Worm (Caenorhabditis elegans) whole organism, L1 larva: Measurements from ENCODE around the gene mob-2.

Source experiments
- C16A3.4 ChIP-seq: fragments of 150-350 bp; optimal IDR thresholded peaks from 2 replicates; lab custom pipeline; 2014; ENCODE audit warnings: missing biosample characterization, missing genetic modification characterization
- F16B12.6 ChIP-seq: fragments of 150-350 bp; optimal IDR thresholded peaks from 2 replicates; lab custom pipeline; 2014; ENCODE audit warnings: missing biosample characterization, missing genetic modification characterization
- Y116A8C.19 ChIP-seq: sonication (generic microtip); optimal IDR thresholded peaks from 2 replicates; lab custom pipeline; 2016; ENCODE audit warnings: missing compliant biosample characterization, missing genetic modification characterization, borderline replicate concordance
- aly-2 ChIP-seq: fragments of 150-350 bp; optimal IDR thresholded peaks from 2 replicates; lab custom pipeline; 2014; ENCODE audit warnings: missing biosample characterization, missing genetic modification characterization
- ceh-8 ChIP-seq: fragments of 200-800 bp; sonication (Bioruptor generic); optimal IDR thresholded peaks from 2 replicates; lab custom pipeline; 2018; ENCODE audit warnings: mild to moderate bottlenecking, missing genetic modification characterization, moderate library complexity, missing compliant biosample characterization
- ceh-82 ChIP-seq, 3 experiments: fragments of 150-350 bp in 1 of 3; sonication (generic microtip) in 2 of 3; optimal IDR thresholded peaks; 2 replicates each; lab custom pipeline; 2014 to 2017; ENCODE audit warnings: missing biosample characterization in 3 of 3, missing genetic modification characterization in 3 of 3
- ces-1 ChIP-seq: fragments of 150-350 bp; optimal IDR thresholded peaks from 2 replicates; lab custom pipeline; 2014; ENCODE audit warnings: missing biosample characterization, missing genetic modification reagents, missing genetic modification characterization
- dpl-1 ChIP-seq, 3 experiments: fragments of 150-350 bp in 2 of 3; sonication (generic microtip) in 1 of 3; optimal IDR thresholded peaks; 2 replicates each; lab custom pipeline; 2014 to 2017; ENCODE audit warnings: missing biosample characterization in 3 of 3, missing genetic modification characterization in 3 of 3, missing genetic modification reagents in 3 of 3
- efl-1 ChIP-seq, 4 experiments: fragments of 150-350 bp; optimal IDR thresholded peaks in 3 of 4; peaks in 1 of 4; 1 replicate in 1 of 4; 2 replicates in 3 of 4; lab custom pipeline; 2014; ENCODE audit warnings: missing biosample characterization in 2 of 4, missing genetic modification characterization in 2 of 4, missing genetic modification reagents in 2 of 4
- egl-13 ChIP-seq: sonication (generic microtip); optimal IDR thresholded peaks from 2 replicates; lab custom pipeline; 2016; ENCODE audit warnings: missing genotype, missing genetic modification reagents, missing genetic modification characterization, missing compliant biosample characterization
- elt-2 ChIP-seq: sonication (generic microtip); optimal IDR thresholded peaks from 2 replicates; lab custom pipeline; 2016; ENCODE audit warnings: missing genetic modification characterization, mild to moderate bottlenecking, inconsistent platforms, missing compliant biosample characterization, missing genetic modification reagents
- elt-3 ChIP-seq, 6 experiments: fragments of 150-350 bp in 1 of 6; sonication (generic microtip); optimal IDR thresholded peaks; 2 replicates each; lab custom pipeline; 2017 to 2018; ENCODE audit warnings: missing biosample characterization in 6 of 6, missing genetic modification characterization in 6 of 6, inconsistent platforms in 1 of 6
- ets-5 ChIP-seq: fragments of 200-800 bp; sonication (Bioruptor generic); IDR thresholded peaks from 2 replicates; pipeline ENCODE4 v1.3.6; 2022; ENCODE audit warnings: missing genetic modification characterization, missing compliant biosample characterization
- fkh-10 ChIP-seq: sonication (generic microtip); optimal IDR thresholded peaks from 2 replicates; lab custom pipeline; 2017; ENCODE audit warnings: missing biosample characterization, missing genetic modification reagents, missing genetic modification characterization
- hlh-17 ChIP-seq: fragments of 200-800 bp; sonication (Bioruptor generic); optimal IDR thresholded peaks from 2 replicates; lab custom pipeline; 2018; ENCODE audit warnings: missing genetic modification characterization, mild to moderate bottlenecking, missing compliant biosample characterization, moderate library complexity, borderline replicate concordance
- hlh-4 ChIP-seq: sonication (generic microtip); optimal IDR thresholded peaks from 2 replicates; lab custom pipeline; 2016; ENCODE audit warnings: mild to moderate bottlenecking, missing genetic modification characterization, missing compliant biosample characterization
- lin-14 ChIP-seq: fragments of 200-800 bp; sonication (Bioruptor generic); optimal IDR thresholded peaks from 2 replicates; lab custom pipeline; 2018; ENCODE audit warnings: mild to moderate bottlenecking, missing genetic modification characterization, moderate library complexity, missing compliant biosample characterization
- lsy-2 ChIP-seq, 2 experiments: fragments of 150-350 bp; optimal IDR thresholded peaks; 2 replicates each; lab custom pipeline; 2014; ENCODE audit warnings: missing biosample characterization in 2 of 2, missing genetic modification characterization in 2 of 2
- nhr-20 ChIP-seq: sonication (generic microtip); optimal IDR thresholded peaks from 2 replicates; lab custom pipeline; 2016; ENCODE audit warnings: mild to moderate bottlenecking, missing genetic modification characterization, missing compliant biosample characterization
- nhr-71 ChIP-seq: sonication (generic microtip); optimal IDR thresholded peaks from 2 replicates; lab custom pipeline; 2016; ENCODE audit warnings: mild to moderate bottlenecking, missing genetic modification characterization, moderate library complexity, missing compliant biosample characterization
- nhr-85 ChIP-seq: sonication (generic microtip); peaks from one replicate; lab custom pipeline; 2016; ENCODE audit warnings: missing genetic modification characterization, inconsistent platforms, missing compliant biosample characterization
- nhr-90 ChIP-seq: sonication (generic microtip); optimal IDR thresholded peaks from 2 replicates; lab custom pipeline; 2016; ENCODE audit warnings: mild to moderate bottlenecking, missing genetic modification characterization, missing compliant biosample characterization; ENCODE audit not compliant: poor library complexity
- pax-3 ChIP-seq: fragments of 200-800 bp; sonication (Bioruptor generic); optimal IDR thresholded peaks from 2 replicates; lab custom pipeline; 2018; ENCODE audit warnings: mild to moderate bottlenecking, missing genetic modification characterization, moderate library complexity, missing compliant biosample characterization
- rnt-1 ChIP-seq: sonication (generic microtip); optimal IDR thresholded peaks from 2 replicates; lab custom pipeline; 2016; ENCODE audit warnings: mild to moderate bottlenecking, missing genetic modification characterization, moderate library complexity, missing compliant biosample characterization
- snu-23 ChIP-seq: sonication (generic microtip); optimal IDR thresholded peaks from 2 replicates; lab custom pipeline; 2016; ENCODE audit warnings: missing genetic modification characterization, missing compliant biosample characterization
- sptf-1 ChIP-seq: fragments of 150-350 bp; optimal IDR thresholded peaks from 2 replicates; lab custom pipeline; 2014; ENCODE audit warnings: missing biosample characterization, missing genetic modification characterization
- sup-37 ChIP-seq: fragments of 200-800 bp; sonication (Bioruptor generic); optimal IDR thresholded peaks from 2 replicates; lab custom pipeline; 2018; ENCODE audit warnings: mild to moderate bottlenecking, missing genetic modification characterization, missing compliant biosample characterization
- unc-130 ChIP-seq: fragments of 150-350 bp; optimal IDR thresholded peaks from 2 replicates; lab custom pipeline; 2017; ENCODE audit warnings: missing biosample characterization, missing genetic modification characterization, inconsistent platforms
- unc-86 ChIP-seq: sonication (generic microtip); optimal IDR thresholded peaks from 2 replicates; lab custom pipeline; 2016; ENCODE audit warnings: missing genetic modification characterization, missing compliant biosample characterization
- unc-98 ChIP-seq: fragments of 200-800 bp; sonication (Bioruptor generic); IDR thresholded peaks from 2 replicates; pipeline ENCODE4 v1.3.6; 2022; ENCODE audit warnings: missing genetic modification characterization, missing compliant biosample characterization
- xbp-1 ChIP-seq: sonication (generic microtip); optimal IDR thresholded peaks from 2 replicates; lab custom pipeline; 2016; ENCODE audit warnings: missing genetic modification characterization, missing compliant biosample characterization
- zip-4 ChIP-seq: fragments of 200-800 bp; sonication (Bioruptor generic); optimal IDR thresholded peaks from 2 replicates; lab custom pipeline; 2018; ENCODE audit warnings: mild to moderate bottlenecking, missing genetic modification characterization, moderate library complexity, missing compliant biosample characterization
- ztf-11 ChIP-seq, 2 experiments: sonication (generic microtip); optimal IDR thresholded peaks; 2 replicates each; lab custom pipeline; 2016 to 2017; ENCODE audit warnings: missing genetic modification characterization in 2 of 2, missing biosample characterization in 1 of 2, missing compliant biosample characterization in 1 of 2

The mob-2 gene

DNA sequence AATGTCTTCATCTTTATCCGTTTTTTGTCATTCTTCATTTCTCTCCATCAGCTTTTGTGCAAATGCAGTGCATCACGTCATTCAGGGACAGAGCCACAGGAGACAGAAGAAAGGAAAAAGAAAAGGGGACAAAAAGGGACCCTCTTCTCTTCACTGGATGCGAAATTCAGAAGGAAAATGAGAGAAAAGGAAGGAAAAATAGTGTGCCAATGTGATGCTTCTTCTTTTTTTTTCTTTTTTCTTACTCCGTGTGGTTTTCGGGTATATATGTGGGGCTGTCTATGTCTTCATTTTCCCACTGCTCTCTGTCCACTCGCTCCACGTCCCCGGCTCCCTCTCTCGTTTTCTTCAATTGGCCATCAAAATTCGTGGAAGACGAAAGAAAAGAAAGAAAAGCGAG lies 40.6 kb upstream of the mob-2 start (continued):
- no peak for TF ChIP-seq nhr-20 (tag; lab: Kevin White, UChicago)
- TF ChIP-seq C16A3.4 (tag; lab: Kevin White, UChicago), result no peak
- no peak for TF ChIP-seq sup-37 (GFP tag; lab: Kevin White, UChicago)
- TF ChIP-seq ztf-11 (tag; optimal IDR thresholded peaks at IDR 0.05; lab: Kevin White, UChicago), result no peak

DNA sequence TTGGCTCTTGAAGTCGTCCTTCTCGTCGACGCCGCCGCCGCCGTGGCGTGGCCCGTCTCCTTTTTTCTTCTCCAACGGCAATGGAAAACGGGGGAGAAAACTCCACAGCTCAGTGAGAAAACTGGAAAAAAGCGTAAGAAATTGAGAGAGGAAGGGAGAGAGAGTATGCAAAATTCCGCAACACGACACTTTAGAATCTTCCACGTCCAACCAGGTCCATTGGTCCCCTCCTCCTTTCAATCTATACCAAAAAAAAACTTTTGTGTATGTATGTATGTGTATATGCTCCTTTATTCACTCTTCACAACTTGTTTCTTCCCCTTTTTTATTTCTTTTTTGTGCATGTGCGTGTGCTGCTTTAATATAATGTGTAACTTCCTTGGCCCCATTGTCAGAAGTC lies 39.2 kb upstream of the mob-2 start:
- no peak for TF ChIP-seq ets-5 (GFP tag; lab: Robert Waterston, UW)
- peak; percentile 61 for TF ChIP-seq lin-14 (GFP tag; lab: Kevin White, UChicago)
- TF ChIP-seq ceh-82 (tag; optimal IDR thresholded peaks at IDR 0.05; lab: Kevin White, UChicago), result peak in 1 of 3 experiments; percentile 0
- TF ChIP-seq sup-37 (GFP tag; lab: Kevin White, UChicago), result no peak
- TF ChIP-seq fkh-10, result peak; percentile 69
- TF ChIP-seq nhr-20 (tag; lab: Kevin White, UChicago), result no peak
- no peak for TF ChIP-seq ces-1 (GFP tag; lab: Kevin White, UChicago)
- no peak for TF ChIP-seq elt-3 (tag; optimal IDR thresholded peaks at IDR 0.05; lab: Kevin White, UChicago)
- no peak for TF ChIP-seq dpl-1 (GFP tag; optimal IDR thresholded peaks at IDR 0.05; lab: Kevin White, UChicago)
- TF ChIP-seq lsy-2 (tag; optimal IDR thresholded peaks at IDR 0.05; lab: Kevin White, UChicago), result no peak
- TF ChIP-seq xbp-1, result no peak
- no peak for TF ChIP-seq hlh-4

DNA sequence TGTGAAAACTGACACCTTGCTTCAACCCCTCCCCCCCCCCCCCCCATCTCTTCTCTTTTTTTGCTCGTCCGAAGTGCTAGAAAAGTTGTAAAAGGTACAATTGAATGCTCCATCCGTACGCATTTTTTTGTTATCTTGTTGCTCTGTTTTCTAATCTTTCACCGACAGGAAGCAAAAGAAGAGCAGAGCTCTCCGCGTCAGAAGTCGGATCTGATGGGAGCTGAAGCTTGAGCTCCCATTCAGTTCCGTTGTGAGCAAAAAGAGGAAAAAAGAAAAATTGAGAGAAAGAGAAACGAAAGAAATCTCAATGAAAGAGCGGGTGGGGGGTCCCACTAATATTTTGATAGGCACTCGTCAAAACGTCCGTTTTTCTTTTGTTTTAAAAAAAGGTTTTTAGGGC lies 37.0 kb upstream of the mob-2 start:
- TF ChIP-seq ces-1 (GFP tag; lab: Kevin White, UChicago), result no peak
- TF ChIP-seq lin-14 (GFP tag; lab: Kevin White, UChicago), result peak; percentile 74
- no peak for TF ChIP-seq hlh-17 (GFP tag; lab: Kevin White, UChicago)
- TF ChIP-seq efl-1 (optimal IDR thresholded peaks at IDR 0.05; lab: Kevin White, UChicago), result no peak
- peak in 1 of 2 experiments; percentile 82 for TF ChIP-seq efl-1 (GFP tag; optimal IDR thresholded peaks at IDR 0.05 in 1 of 2; lab: Kevin White, UChicago)
- peak in 1 of 3 experiments; percentile 6 for TF ChIP-seq ceh-82 (tag; optimal IDR thresholded peaks at IDR 0.05; lab: Kevin White, UChicago)
- TF ChIP-seq zip-4, result no peak
- TF ChIP-seq egl-13 (tag; lab: Kevin White, UChicago), result no peak
- TF ChIP-seq fkh-10, result peak; percentile 84
- no peak for TF ChIP-seq Y116A8C.19 (tag; lab: Kevin White, UChicago)
- peak; percentile 22 for TF ChIP-seq rnt-1 (tag; lab: Kevin White, UChicago)
- TF ChIP-seq unc-130 (tag; lab: Kevin White, UChicago), result no peak
- TF ChIP-seq, all 84 proteins: peak for 5

DNA sequence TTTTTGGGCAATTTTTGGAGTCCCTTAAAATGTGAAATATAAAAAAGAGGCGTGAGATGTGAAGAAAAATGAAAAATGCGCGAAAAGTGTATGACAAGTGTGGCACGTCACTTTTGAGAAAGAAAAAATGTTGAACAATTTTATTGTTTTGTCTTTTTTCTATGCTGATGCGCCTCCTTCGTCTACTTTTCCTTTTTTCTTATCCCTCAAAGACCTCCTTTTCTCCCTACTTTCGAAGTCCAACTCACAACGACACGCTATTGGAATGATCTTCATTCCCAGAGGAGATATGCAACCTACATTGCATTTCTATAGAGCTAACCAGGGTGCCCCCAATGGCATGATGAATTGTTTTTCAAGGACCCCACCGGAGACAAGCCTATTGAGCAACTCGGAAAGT lies 36.1 kb upstream of the mob-2 start:
- TF ChIP-seq nhr-90 (tag; lab: Kevin White, UChicago), result no peak
- peak; percentile 58 for TF ChIP-seq lin-14 (GFP tag; lab: Kevin White, UChicago)
- peak; percentile 72 for TF ChIP-seq fkh-10
- TF ChIP-seq unc-98 (GFP tag; lab: Robert Waterston, UW), result no peak
- TF ChIP-seq ceh-8, result no peak

DNA sequence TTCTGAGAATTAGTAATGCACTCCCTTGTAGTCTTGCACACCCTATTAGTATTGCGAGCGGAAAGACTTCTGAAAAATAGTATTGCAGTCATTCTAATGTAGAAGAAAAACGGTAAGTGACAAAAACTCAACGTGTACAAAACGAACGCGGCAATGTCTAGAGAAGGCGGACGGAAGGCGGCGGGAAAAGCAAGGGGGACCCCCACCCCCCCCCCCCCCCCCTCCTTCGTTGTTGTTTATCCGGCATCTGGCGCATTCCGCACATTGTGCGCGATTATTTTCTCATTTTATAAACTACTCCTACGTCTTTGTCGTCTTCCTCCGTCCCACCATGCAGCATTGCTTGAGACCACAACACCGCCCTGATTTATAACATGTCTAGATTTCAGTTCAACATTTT lies 32.4 kb upstream of the mob-2 start:
- TF ChIP-seq pax-3 (tag; lab: Kevin White, UChicago) (no peak), unc-86 (no peak), snu-23 (GFP tag; lab: Kevin White, UChicago) (no peak)

DNA sequence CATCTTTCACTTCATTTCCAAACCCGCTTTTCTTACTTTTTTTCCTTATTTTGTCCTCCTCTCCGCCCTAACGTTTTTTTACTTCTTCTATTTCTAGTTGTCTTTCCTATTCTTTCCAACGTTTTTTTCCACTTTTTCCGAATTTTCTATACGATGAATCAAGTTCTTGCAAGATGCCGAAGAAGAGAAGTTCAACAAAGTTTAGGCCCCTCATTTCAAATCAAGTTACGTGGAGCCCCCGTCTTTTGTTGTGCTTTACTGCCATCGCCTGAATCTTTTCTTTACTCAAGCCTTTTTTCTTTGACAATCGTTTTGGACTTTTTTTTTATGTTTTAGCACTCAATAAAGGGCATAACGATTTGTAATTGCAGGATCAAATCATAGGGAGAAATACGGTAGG lies 31.5 kb upstream of the mob-2 start, which contains the start of gene unc-9:
unc-9 (plus strand) TSS at position 370 of the 400 bp plus-strand sequence.
- TF ChIP-seq fkh-10 (peak; percentile 70), F16B12.6 (no peak), elt-2 (tag; lab: Kevin White, UChicago) (no peak), dpl-1 (GFP tag; optimal IDR thresholded peaks at IDR 0.05; lab: Kevin White, UChicago) (no peak), hlh-4 (no peak), Y116A8C.19 (tag; lab: Kevin White, UChicago) (no peak), nhr-85 (tag; lab: Kevin White, UChicago) (no peak), sptf-1 (tag; lab: Kevin White, UChicago) (no peak), lin-14 (GFP tag; lab: Kevin White, UChicago) (peak; percentile 54), ceh-8 (no peak), nhr-71 (tag; lab: Kevin White, UChicago) (no peak), aly-2 (tag; lab: Kevin White, UChicago) (no peak), ztf-11 (tag; optimal IDR thresholded peaks at IDR 0.05; lab: Kevin White, UChicago) (no peak), unc-130 (tag; lab: Kevin White, UChicago) (no peak)
